Worm (Caenorhabditis elegans): ENCODE measurements around the gene F01G10.4.

ce11 chrIV:10245666-10246210 lies 13.4 kb upstream of the F01G10.4 start, which contains the start of gene F01G10.10:
- TF ChIP-seq snpc-3.4 (tag; optimal IDR thresholded peaks at IDR 0.05) (no peak), ccch-3 (GFP tag; optimal IDR thresholded peaks at IDR 0.05) (no peak), him-1 (tag; optimal IDR thresholded peaks at IDR 0.05) (no peak), sea-2 (GFP tag; IDR thresholded peaks at IDR 0.05) (no peak), mcd-1 (GFP tag; IDR thresholded peaks at IDR 0.05) (no peak), pha-4 (tag; optimal IDR thresholded peaks at IDR 0.05) (no peak), chd-7 (tag; optimal IDR thresholded peaks at IDR 0.05) (peak; percentile 46)
